Worm (Caenorhabditis elegans) whole organism, L2 larva: ENCODE data around the gene cwf-19L2.

ENCODE experiments used
- C34F6.9 ChIP-seq: fragments of 150-350 bp; optimal IDR thresholded peaks from 2 replicates; lab custom pipeline; 2014; ENCODE audit warnings: missing biosample characterization, missing genetic modification characterization
- R02D3.7 ChIP-seq: fragments of 150-350 bp; optimal IDR thresholded peaks from 2 replicates; lab custom pipeline; 2014; ENCODE audit warnings: missing biosample characterization, missing genetic modification characterization
- ZK546.5 ChIP-seq: sonication (generic microtip); optimal IDR thresholded peaks from 2 replicates; lab custom pipeline; 2017; ENCODE audit warnings: missing biosample characterization, missing genetic modification characterization
- aly-2 ChIP-seq: fragments of 150-350 bp; optimal IDR thresholded peaks from 2 replicates; lab custom pipeline; 2014; ENCODE audit warnings: missing biosample characterization, missing genetic modification characterization
- ama-1 ChIP-seq: fragments of 150-350 bp; optimal IDR thresholded peaks from 2 replicates; lab custom pipeline; 2018; ENCODE audit warnings: inconsistent platforms
- ceh-82 ChIP-seq: fragments of 150-350 bp; optimal IDR thresholded peaks from 2 replicates; lab custom pipeline; 2014; ENCODE audit warnings: missing biosample characterization, missing genetic modification characterization
- crh-2 ChIP-seq: sonication (generic microtip); optimal IDR thresholded peaks from 2 replicates; lab custom pipeline; 2017; ENCODE audit warnings: missing biosample characterization, missing genetic modification characterization
- dmd-4 ChIP-seq: sonication (generic microtip); optimal IDR thresholded peaks from 2 replicates; lab custom pipeline; 2017; ENCODE audit warnings: missing biosample characterization, missing genetic modification characterization
- egl-27 ChIP-seq: sonication (generic microtip); optimal IDR thresholded peaks from 3 replicates; lab custom pipeline; 2017; ENCODE audit warnings: missing biosample characterization, missing genetic modification reagents, missing genetic modification characterization
- elt-1 ChIP-seq: fragments of 150-350 bp; optimal IDR thresholded peaks from 2 replicates; lab custom pipeline; 2014; ENCODE audit warnings: missing biosample characterization, missing genetic modification characterization
- elt-3 ChIP-seq: sonication (generic microtip); optimal IDR thresholded peaks from 2 replicates; lab custom pipeline; 2017; ENCODE audit warnings: missing biosample characterization, missing genetic modification characterization
- fos-1 ChIP-seq: fragments of 150-350 bp; optimal IDR thresholded peaks from 2 replicates; lab custom pipeline; 2014; ENCODE audit warnings: missing biosample characterization, missing genetic modification characterization
- gmeb-1 ChIP-seq: fragments of 150-350 bp; optimal IDR thresholded peaks from 2 replicates; lab custom pipeline; 2014; ENCODE audit warnings: missing biosample characterization, missing genetic modification characterization
- lin-11 ChIP-seq: fragments of 150-350 bp; sonication (generic microtip); optimal IDR thresholded peaks from 2 replicates; lab custom pipeline; 2014; ENCODE audit warnings: missing biosample characterization, missing genetic modification characterization, inconsistent platforms, mixed read lengths
- lin-13 ChIP-seq: fragments of 150-350 bp; optimal IDR thresholded peaks from 2 replicates; lab custom pipeline; 2014; ENCODE audit warnings: missing biosample characterization, missing genetic modification reagents, missing genetic modification characterization
- lin-39 ChIP-seq: fragments of 150-350 bp; optimal IDR thresholded peaks from 2 replicates; lab custom pipeline; 2014; ENCODE audit warnings: missing biosample characterization, missing genetic modification reagents, missing genetic modification characterization
- lsy-2 ChIP-seq, 2 experiments: fragments of 150-350 bp in 1 of 2; sonication (generic microtip) in 1 of 2; optimal IDR thresholded peaks; 2 replicates each; lab custom pipeline; 2014 to 2017; ENCODE audit warnings: missing biosample characterization in 2 of 2, missing genetic modification characterization in 2 of 2
- mab-5 ChIP-seq: fragments of 150-350 bp; optimal IDR thresholded peaks from 2 replicates; lab custom pipeline; 2014; ENCODE audit warnings: missing biosample characterization, missing genetic modification characterization
- mbf-1 ChIP-seq: sonication (generic microtip); optimal IDR thresholded peaks from 2 replicates; lab custom pipeline; 2017; ENCODE audit warnings: missing biosample characterization, missing genetic modification characterization
- mdl-1 ChIP-seq, 2 experiments: fragments of 150-350 bp in 1 of 2; sonication (generic microtip) in 1 of 2; optimal IDR thresholded peaks; 2 replicates each; lab custom pipeline; 2017; ENCODE audit warnings: missing biosample characterization in 2 of 2, missing genetic modification characterization in 2 of 2
- nhr-10 ChIP-seq: sonication (generic microtip); optimal IDR thresholded peaks from 2 replicates; lab custom pipeline; 2017; ENCODE audit warnings: missing biosample characterization, missing genetic modification characterization
- nhr-11 ChIP-seq: fragments of 150-350 bp; optimal IDR thresholded peaks from 2 replicates; lab custom pipeline; 2014; ENCODE audit warnings: missing biosample characterization, missing genetic modification characterization
- nhr-12 ChIP-seq: fragments of 150-350 bp; optimal IDR thresholded peaks from 2 replicates; lab custom pipeline; 2014; ENCODE audit warnings: missing biosample characterization, missing genetic modification characterization
- nhr-129 ChIP-seq: fragments of 150-350 bp; optimal IDR thresholded peaks from 2 replicates; lab custom pipeline; 2014; ENCODE audit warnings: missing biosample characterization, missing genetic modification characterization
- nhr-21 ChIP-seq: fragments of 150-350 bp; optimal IDR thresholded peaks from 2 replicates; lab custom pipeline; 2014; ENCODE audit warnings: missing biosample characterization, missing genetic modification characterization
- nhr-23 ChIP-seq: fragments of 150-350 bp; optimal IDR thresholded peaks from 2 replicates; lab custom pipeline; 2014; ENCODE audit warnings: missing biosample characterization, missing genetic modification reagents, missing genetic modification characterization
- nhr-237 ChIP-seq: fragments of 150-350 bp; optimal IDR thresholded peaks from 2 replicates; lab custom pipeline; 2014; ENCODE audit warnings: missing biosample characterization, missing genetic modification characterization
- nhr-25 ChIP-seq: fragments of 150-350 bp; sonication (generic microtip); optimal IDR thresholded peaks from 3 replicates; lab custom pipeline; 2014; ENCODE audit warnings: missing biosample characterization, missing genetic modification characterization
- nhr-6 ChIP-seq: fragments of 150-350 bp; optimal IDR thresholded peaks from 2 replicates; lab custom pipeline; 2014; ENCODE audit warnings: missing biosample characterization, missing genetic modification characterization
- nhr-77 ChIP-seq: fragments of 150-350 bp; optimal IDR thresholded peaks from 2 replicates; lab custom pipeline; 2014; ENCODE audit warnings: missing biosample characterization, missing genetic modification characterization
- peb-1 ChIP-seq: fragments of 150-350 bp; optimal IDR thresholded peaks from 2 replicates; lab custom pipeline; 2014; ENCODE audit warnings: missing biosample characterization, missing genetic modification characterization
- skn-1 ChIP-seq: sonication (generic microtip); optimal IDR thresholded peaks from 2 replicates; lab custom pipeline; 2017; ENCODE audit warnings: missing biosample characterization, missing genetic modification characterization
- sma-3 ChIP-seq: sonication (generic microtip); optimal IDR thresholded peaks from 2 replicates; lab custom pipeline; 2016; ENCODE audit warnings: missing genetic modification reagents, missing genetic modification characterization, missing compliant biosample characterization
- sma-9 ChIP-seq, 2 experiments: fragments of 150-350 bp in 1 of 2; sonication (generic microtip) in 1 of 2; optimal IDR thresholded peaks; 2 replicates each; lab custom pipeline; 2014 to 2016; ENCODE audit warnings: missing genetic modification characterization in 2 of 2, mild to moderate bottlenecking in 1 of 2, missing biosample characterization in 1 of 2, missing compliant biosample characterization in 1 of 2, missing genetic modification reagents in 1 of 2, moderate library complexity in 1 of 2
- snpc-4 ChIP-seq: fragments of 150-350 bp; optimal IDR thresholded peaks from 2 replicates; lab custom pipeline; 2014; ENCODE audit warnings: missing biosample characterization, missing genetic modification characterization
- unc-39 ChIP-seq: fragments of 150-350 bp; optimal IDR thresholded peaks from 2 replicates; lab custom pipeline; 2014; ENCODE audit warnings: missing biosample characterization, missing genetic modification characterization
- unc-62 ChIP-seq: fragments of 150-350 bp; optimal IDR thresholded peaks from 2 replicates; lab custom pipeline; 2014; ENCODE audit warnings: missing biosample characterization, missing genetic modification reagents, missing genetic modification characterization
- ztf-1 ChIP-seq: fragments of 200-800 bp; sonication (Bioruptor generic); conservative IDR thresholded peaks from 2 replicates; pipeline ENCODE4 v1.3.6; 2022; ENCODE audit warnings: missing genetic modification characterization, missing compliant biosample characterization
- ztf-11 ChIP-seq: sonication (generic microtip); optimal IDR thresholded peaks from 2 replicates; lab custom pipeline; 2017; ENCODE audit warnings: missing biosample characterization, missing genetic modification characterization
- ztf-4 ChIP-seq: fragments of 150-350 bp; optimal IDR thresholded peaks from 2 replicates; lab custom pipeline; 2014; ENCODE audit warnings: missing biosample characterization, missing genetic modification characterization

cwf-19L2 gene

DNA sequence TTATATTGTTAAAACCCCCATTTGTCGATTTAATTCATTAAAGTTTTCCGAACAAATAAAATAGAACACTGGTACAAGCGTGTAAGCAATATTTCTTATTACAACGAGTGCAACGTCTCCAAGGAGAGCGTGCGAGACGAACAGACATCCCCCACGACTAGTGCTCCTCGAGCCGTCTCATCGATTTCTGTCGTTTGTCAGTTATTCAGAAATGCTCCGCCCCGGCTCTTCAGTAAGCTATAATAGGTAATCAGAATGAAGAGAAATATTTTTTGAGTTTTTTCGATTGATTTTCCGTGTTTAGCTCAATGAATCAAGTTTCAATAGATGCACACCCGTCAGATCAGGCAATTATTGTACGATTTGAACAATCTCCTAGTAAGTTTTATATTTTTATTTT, 45.3 kb downstream of the cwf-19L2 start, which contains the start of gene kap-1:
kap-1 (plus strand) TSS at position 143 of the 400 bp plus-strand sequence.
- TF ChIP-seq lsy-2 (tag; optimal IDR thresholded peaks at IDR 0.05; lab: Kevin White, UChicago): peak in 1 of 2 experiments; percentile 48
- TF ChIP-seq C34F6.9 (tag; lab: Kevin White, UChicago): peak; percentile 15
- TF ChIP-seq ztf-11 (tag; lab: Kevin White, UChicago): no peak
- no peak for TF ChIP-seq ZK546.5 (tag; lab: Kevin White, UChicago)
- TF ChIP-seq nhr-6: no peak
- TF ChIP-seq unc-62: no peak
- no peak for TF ChIP-seq lin-39 (tag; lab: Kevin White, UChicago)
- no peak for TF ChIP-seq aly-2 (tag; lab: Kevin White, UChicago)
- no peak for TF ChIP-seq nhr-21
- no peak for TF ChIP-seq nhr-25
- no peak for TF ChIP-seq fos-1
- TF ChIP-seq ceh-82: no peak
- TF ChIP-seq nhr-11: no peak
- TF ChIP-seq R02D3.7 (tag; lab: Kevin White, UChicago): no peak
- no peak for TF ChIP-seq crh-2
- TF ChIP-seq nhr-77 (tag; lab: Kevin White, UChicago): no peak
- TF ChIP-seq nhr-237 (tag; lab: Kevin White, UChicago): no peak
- TF ChIP-seq ama-1 (lab: Kevin White, UChicago): peak; percentile 1
- TF ChIP-seq nhr-12 (tag; lab: Kevin White, UChicago): no peak
- TF ChIP-seq gmeb-1: no peak
- no peak for TF ChIP-seq mbf-1
- no peak for TF ChIP-seq elt-1 (tag; lab: Kevin White, UChicago)
- TF ChIP-seq egl-27 (tag; lab: Kevin White, UChicago): peak; percentile 6
- TF ChIP-seq nhr-23: no peak
- TF ChIP-seq skn-1 (tag; lab: Kevin White, UChicago): no peak
- TF ChIP-seq nhr-129: no peak
- no peak for TF ChIP-seq unc-39 (tag; lab: Kevin White, UChicago)
- no peak for TF ChIP-seq dmd-4 (tag; lab: Kevin White, UChicago)
- no peak for TF ChIP-seq mdl-1 (tag; optimal IDR thresholded peaks at IDR 0.05; lab: Kevin White, UChicago)

DNA sequence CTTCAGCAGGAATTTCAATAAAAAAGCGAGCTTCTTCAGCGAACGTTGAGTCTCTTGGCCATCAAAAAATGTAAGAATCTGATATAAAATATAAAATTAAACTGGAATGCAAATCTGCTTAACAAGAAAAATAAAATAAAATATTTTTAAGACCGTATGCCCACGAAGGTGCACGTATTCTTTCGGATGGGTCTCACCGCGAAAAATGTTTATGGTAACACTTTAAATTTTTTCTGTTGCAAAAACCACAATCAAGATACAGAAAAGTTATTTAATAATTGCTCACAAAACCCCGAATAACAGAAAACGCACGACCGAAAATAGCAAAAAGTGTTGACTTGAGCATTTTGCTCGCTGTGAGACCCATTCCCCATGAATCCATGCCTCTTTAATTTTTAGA, 45.7 kb downstream of the cwf-19L2 start:
- TF ChIP-seq peb-1 (no peak), lin-13 (GFP tag; lab: Kevin White, UChicago) (no peak), snpc-4 (tag; lab: Kevin White, UChicago) (no peak), crh-2 (no peak), sma-9 (GFP tag; optimal IDR thresholded peaks at IDR 0.05; lab: Kevin White, UChicago) (no peak), sma-9 (tag; optimal IDR thresholded peaks at IDR 0.05; lab: Kevin White, UChicago) (no peak), nhr-129 (no peak), ztf-1 (GFP tag; lab: Robert Waterston, UW) (no peak)

DNA sequence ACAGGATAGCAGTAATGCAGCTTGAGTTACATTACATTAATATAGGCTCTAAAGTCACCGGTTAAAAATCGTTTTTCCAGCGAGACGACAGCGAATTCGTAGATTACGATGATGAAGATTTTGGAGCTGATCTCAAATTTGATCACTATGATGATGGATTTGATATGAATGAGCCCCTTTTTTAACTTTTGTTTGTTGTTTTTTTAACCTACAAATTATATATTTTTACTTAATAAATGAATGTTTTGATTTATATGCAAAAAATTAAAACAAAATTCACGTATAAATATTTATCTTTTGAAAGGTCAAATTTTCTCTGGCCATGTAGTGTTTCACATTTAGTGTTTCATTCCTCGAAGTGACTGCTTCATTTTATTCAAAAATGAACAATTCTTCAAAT, 50.0 kb downstream of the cwf-19L2 start, which contains the start of gene F08F8.6:
F08F8.6 (plus strand) TSS at position 301 of the 400 bp plus-strand sequence.
- TF ChIP-seq nhr-10 (no peak), mab-5 (tag; lab: Kevin White, UChicago) (no peak), nhr-21 (no peak), nhr-25 (no peak), sma-3 (no peak), nhr-237 (tag; lab: Kevin White, UChicago) (no peak), elt-1 (tag; lab: Kevin White, UChicago) (no peak)

DNA sequence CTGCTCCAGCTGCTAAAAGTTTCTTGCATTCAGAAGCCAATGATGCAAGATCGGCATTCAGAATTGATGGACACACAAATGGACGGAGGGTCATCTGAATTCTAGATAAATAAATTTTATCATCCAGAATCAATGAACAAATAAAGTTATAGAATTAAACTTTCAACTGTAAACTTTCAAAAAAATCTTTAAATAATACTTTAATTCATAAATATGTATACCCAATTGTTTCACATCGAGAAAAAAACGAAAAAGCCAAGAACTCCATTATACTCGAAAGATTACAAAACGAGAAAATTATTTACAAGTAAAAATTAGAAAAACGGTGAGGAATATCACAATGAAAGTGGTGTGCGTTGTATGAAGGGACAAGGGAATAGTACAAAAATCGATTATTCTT, 53.6 kb downstream of the cwf-19L2 start, which contains the start of gene F08F8.7:
F08F8.7 (minus strand) TSS at position 101 of the 400 bp plus-strand sequence.
- TF ChIP-seq ztf-4 (tag; lab: Kevin White, UChicago): no peak
- TF ChIP-seq nhr-12 (tag; lab: Kevin White, UChicago): no peak
- no peak for TF ChIP-seq unc-39 (tag; lab: Kevin White, UChicago)
- no peak for TF ChIP-seq nhr-10
- no peak for TF ChIP-seq lin-13 (GFP tag; lab: Kevin White, UChicago)
- TF ChIP-seq skn-1 (tag; lab: Kevin White, UChicago): no peak
- TF ChIP-seq nhr-21: no peak

DNA sequence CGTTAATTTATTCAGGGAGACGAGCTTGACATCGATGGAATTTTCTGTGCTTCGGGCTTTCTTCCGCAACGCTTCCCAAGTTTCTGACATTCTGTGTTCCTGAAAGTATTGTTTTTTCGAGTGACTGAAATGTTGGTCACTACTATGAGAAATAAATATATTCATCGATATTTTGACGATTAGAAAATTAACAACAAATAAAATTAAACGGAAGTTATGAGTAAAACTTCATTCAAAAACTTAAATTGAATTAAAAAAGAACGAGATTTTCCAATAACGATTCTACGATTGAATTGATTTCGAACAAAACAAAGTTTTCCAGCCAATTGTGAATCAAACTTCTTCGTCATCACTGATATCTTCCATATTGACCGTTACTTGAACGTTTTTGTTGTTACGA, 55.6 kb downstream of the cwf-19L2 start, which contains the start of gene gos-28:
gos-28 (minus strand) TSS at position 101 of the 400 bp plus-strand sequence.
- TF ChIP-seq ama-1 (lab: Kevin White, UChicago) (no peak), ceh-82 (no peak), C34F6.9 (tag; lab: Kevin White, UChicago) (no peak), elt-3 (tag; lab: Kevin White, UChicago) (no peak), lsy-2 (tag; optimal IDR thresholded peaks at IDR 0.05; lab: Kevin White, UChicago) (no peak), lin-11 (tag; lab: Kevin White, UChicago) (no peak), nhr-77 (tag; lab: Kevin White, UChicago) (no peak)
